Fruit fly (Drosophila melanogaster) whole organism, embryonic: Measurements from ENCODE around the gene CG10137.

Experiments used
- Awh ChIP-seq: fragments of 200-800 bp; sonication (Bioruptor generic); IDR thresholded peaks from 2 replicates; pipeline ENCODE4, ENCODE4 v1.3.6; 2022; ENCODE audit warnings: missing biosample characterization, missing genetic modification characterization
- B-H2 ChIP-seq: fragments of 200-800 bp; sonication (Bioruptor generic); optimal IDR thresholded peaks from 2 replicates; lab custom pipeline; 2018; ENCODE audit warnings: missing biosample characterization, mild to moderate bottlenecking, missing genetic modification characterization
- CG11456 ChIP-seq: fragments of 200-800 bp; sonication (Bioruptor generic); IDR thresholded peaks from 3 replicates; pipeline ENCODE4 v1.3.6; 2022; ENCODE audit warnings: missing biosample characterization, missing genetic modification characterization
- CG11560 ChIP-seq: fragments of 200-800 bp; sonication (Bioruptor generic); IDR thresholded peaks from 3 replicates; pipeline ENCODE4 v1.3.6; 2022; ENCODE audit warnings: missing biosample characterization, missing genetic modification characterization
- CG11695 ChIP-seq: fragments of 200-800 bp; sonication (Bioruptor generic); IDR thresholded peaks from 3 replicates; pipeline ENCODE4 v1.3.6; 2022; ENCODE audit warnings: missing biosample characterization, missing genetic modification characterization
- CG14710 ChIP-seq: fragments of 200-800 bp; sonication (Bioruptor generic); optimal IDR thresholded peaks from 3 replicates; lab custom pipeline; 2019; ENCODE audit warnings: missing biosample characterization, mild to moderate bottlenecking, missing genetic modification characterization, moderate library complexity
- CG17328 ChIP-seq: fragments of 200-800 bp; sonication (Bioruptor generic); IDR thresholded peaks from 2 replicates; pipeline ENCODE4 v1.3.6; 2022; ENCODE audit warnings: missing biosample characterization, missing genetic modification characterization
- CG18476 ChIP-seq: fragments of 200-800 bp; sonication (Bioruptor generic); optimal IDR thresholded peaks from 2 replicates; lab custom pipeline; 2016; ENCODE audit warnings: missing biosample characterization, mild to moderate bottlenecking, missing genetic modification characterization
- CG2202 ChIP-seq: fragments of 200-800 bp; sonication (Bioruptor generic); optimal IDR thresholded peaks from 2 replicates; lab custom pipeline; 2018; ENCODE audit warnings: missing biosample characterization, mild to moderate bottlenecking, missing genetic modification characterization
- CG2875 ChIP-seq: fragments of 200-800 bp; sonication (Bioruptor generic); optimal IDR thresholded peaks from 2 replicates; lab custom pipeline; 2017; ENCODE audit warnings: missing biosample characterization, mild to moderate bottlenecking, missing genetic modification characterization, missing genetic modification reagents
- CG31365 ChIP-seq: fragments of 200-800 bp; sonication (Bioruptor generic); optimal IDR thresholded peaks from 2 replicates; lab custom pipeline; 2018; ENCODE audit warnings: missing biosample characterization, mild to moderate bottlenecking, missing genetic modification characterization
- CG31441 ChIP-seq: fragments of 200-800 bp; sonication (Bioruptor generic); IDR thresholded peaks from 2 replicates; pipeline ENCODE4 v1.3.6; 2022; ENCODE audit warnings: missing biosample characterization, missing genetic modification characterization
- CG3281 ChIP-seq: fragments of 200-800 bp; sonication (Bioruptor generic); optimal IDR thresholded peaks from 3 replicates; lab custom pipeline; 2017; ENCODE audit warnings: missing biosample characterization, mild to moderate bottlenecking, missing genetic modification characterization
- CG6689 ChIP-seq: fragments of 200-800 bp; sonication (Bioruptor generic); IDR thresholded peaks from 2 replicates; pipeline ENCODE4 v1.3.6; 2022; ENCODE audit warnings: missing biosample characterization, missing genetic modification characterization
- CG6813 ChIP-seq: fragments of 200-800 bp; sonication (Bioruptor generic); optimal IDR thresholded peaks from 2 replicates; lab custom pipeline; 2017; ENCODE audit warnings: missing biosample characterization, missing genetic modification characterization, mild to moderate bottlenecking, moderate library complexity, missing genetic modification reagents
- CG7928 ChIP-seq: fragments of 200-800 bp; sonication (Bioruptor generic); optimal IDR thresholded peaks from 2 replicates; lab custom pipeline; 2017; ENCODE audit warnings: missing biosample characterization, mild to moderate bottlenecking, missing genetic modification characterization
- CoRest ChIP-seq: fragments of 200-800 bp; sonication (Bioruptor generic); optimal IDR thresholded peaks from 3 replicates; lab custom pipeline; 2018; ENCODE audit warnings: missing biosample characterization, mild to moderate bottlenecking, missing genetic modification characterization, moderate library complexity
- D19A ChIP-seq: fragments of 200-800 bp; optimal IDR thresholded peaks from 3 replicates; lab custom pipeline; 2019; ENCODE audit warnings: missing biosample characterization, mild to moderate bottlenecking, missing genetic modification characterization, moderate library complexity
- Dad ChIP-seq: fragments of 200-800 bp; sonication (Bioruptor generic); optimal IDR thresholded peaks from 3 replicates; lab custom pipeline; 2016; ENCODE audit warnings: missing biosample characterization, missing genetic modification characterization
- Doc3 ChIP-seq: fragments of 200-800 bp; sonication (Bioruptor generic); IDR thresholded peaks from 3 replicates; pipeline ENCODE4 v1.3.6; 2022; ENCODE audit warnings: missing biosample characterization, missing genetic modification characterization; ENCODE audit not compliant: partially characterized antibody
- Dref ChIP-seq: fragments of 200-800 bp; sonication (Bioruptor generic); IDR thresholded peaks from 2 replicates; pipeline ENCODE4 v1.3.6; 2022; ENCODE audit warnings: missing biosample characterization, missing genetic modification characterization
- Fer3 ChIP-seq: fragments of 200-800 bp; sonication (Bioruptor generic); optimal IDR thresholded peaks from 2 replicates; lab custom pipeline; 2018; ENCODE audit warnings: missing biosample characterization, mild to moderate bottlenecking, missing genetic modification characterization, moderate library complexity
- GATAe ChIP-seq: fragments of 200-800 bp; sonication (Bioruptor generic); conservative IDR thresholded peaks from 2 replicates; pipeline ENCODE4 v1.3.6; 2022; ENCODE audit warnings: missing biosample characterization, missing genetic modification characterization
- Gug ChIP-seq: fragments of 200-800 bp; sonication (Bioruptor generic); IDR thresholded peaks from 4 replicates; pipeline ENCODE4 v1.3.6; 2022; ENCODE audit warnings: missing biosample characterization, missing genetic modification characterization
- HHEX ChIP-seq: fragments of 200-800 bp; sonication (Bioruptor generic); optimal IDR thresholded peaks from 3 replicates; lab custom pipeline; 2017; ENCODE audit warnings: missing biosample characterization, mild to moderate bottlenecking, missing genetic modification characterization, missing genetic modification reagents
- Hr78 ChIP-seq, 2 experiments: fragments of 200-800 bp in 1 of 2; fragments of >200 bp in 1 of 2; sonication (Bioruptor generic) in 1 of 2; optimal IDR thresholded peaks; 2 replicates each; lab custom pipeline; 2017 to 2019; ENCODE audit warnings: missing biosample characterization in 2 of 2, missing genetic modification characterization in 2 of 2, mild to moderate bottlenecking in 1 of 2, moderate library complexity in 1 of 2
- Lpt ChIP-seq: fragments of >200 bp; optimal IDR thresholded peaks from 2 replicates; lab custom pipeline; 2018; ENCODE audit warnings: missing biosample characterization, missing genetic modification characterization
- Max ChIP-seq: fragments of 200-800 bp; sonication (Bioruptor generic); optimal IDR thresholded peaks from 2 replicates; lab custom pipeline; 2016; ENCODE audit warnings: missing biosample characterization, mild to moderate bottlenecking, missing genetic modification characterization
- Mrtf ChIP-seq: fragments of 200-800 bp; sonication (Bioruptor generic); IDR thresholded peaks from 3 replicates; pipeline ENCODE4 v1.3.6; 2022; ENCODE audit warnings: missing biosample characterization, missing genetic modification characterization
- Poxn ChIP-seq: fragments of 200-800 bp; sonication (Bioruptor generic); IDR thresholded peaks from 2 replicates; pipeline ENCODE4 v1.3.6; 2022; ENCODE audit warnings: missing biosample characterization, missing genetic modification characterization
- Sin3A ChIP-seq: fragments of >200 bp; optimal IDR thresholded peaks from 2 replicates; lab custom pipeline; 2018
- Six4 ChIP-seq: fragments of 200-800 bp; sonication (Bioruptor generic); optimal IDR thresholded peaks from 2 replicates; lab custom pipeline; 2016; ENCODE audit warnings: missing biosample characterization, missing genetic modification characterization
- al ChIP-seq: fragments of 200-800 bp; sonication (Bioruptor generic); IDR thresholded peaks from 2 replicates; pipeline ENCODE4 v1.3.6; 2022; ENCODE audit warnings: missing biosample characterization, missing genetic modification characterization
- bcd ChIP-seq: fragments of 200-800 bp; sonication (Bioruptor generic); optimal IDR thresholded peaks from 2 replicates; lab custom pipeline; 2017; ENCODE audit warnings: missing biosample characterization, mild to moderate bottlenecking, missing genetic modification characterization
- bsh ChIP-seq, 2 experiments: fragments of 200-800 bp; sonication (Bioruptor generic); optimal IDR thresholded peaks; 2 replicates each; lab custom pipeline; 2017 to 2018; ENCODE audit warnings: mild to moderate bottlenecking in 2 of 2, missing biosample characterization in 2 of 2, missing genetic modification characterization in 2 of 2, moderate library complexity in 1 of 2
- chinmo ChIP-seq: fragments of 200-800 bp; sonication (Bioruptor generic); IDR thresholded peaks from 4 replicates; pipeline ENCODE4 v1.3.6; 2022; ENCODE audit warnings: missing biosample characterization, missing genetic modification characterization; ENCODE audit not compliant: partially characterized antibody
- fd3F ChIP-seq: fragments of 200-800 bp; sonication (Bioruptor generic); optimal IDR thresholded peaks from 2 replicates; lab custom pipeline; 2018; ENCODE audit warnings: missing biosample characterization, mild to moderate bottlenecking, missing genetic modification characterization, moderate library complexity
- gem ChIP-seq: fragments of 200-800 bp; sonication (Bioruptor generic); optimal IDR thresholded peaks from 2 replicates; lab custom pipeline; 2019; ENCODE audit warnings: missing biosample characterization, mild to moderate bottlenecking, missing genetic modification characterization, moderate library complexity
- jing ChIP-seq: fragments of 200-800 bp; sonication (Bioruptor generic); optimal IDR thresholded peaks from 2 replicates; lab custom pipeline; 2018; ENCODE audit warnings: missing biosample characterization, mild to moderate bottlenecking, missing genetic modification characterization
- maf-S ChIP-seq: fragments of 200-800 bp; sonication (Bioruptor generic); optimal IDR thresholded peaks from 2 replicates; lab custom pipeline; 2016; ENCODE audit warnings: missing biosample characterization, missing genetic modification characterization
- nerfin-1 ChIP-seq: fragments of 200-800 bp; sonication (Bioruptor generic); optimal IDR thresholded peaks from 3 replicates; lab custom pipeline; 2019; ENCODE audit warnings: missing biosample characterization, mild to moderate bottlenecking, missing genetic modification characterization, moderate library complexity
- pfk ChIP-seq: fragments of 200-800 bp; sonication (Bioruptor generic); optimal IDR thresholded peaks from 2 replicates; lab custom pipeline; 2018; ENCODE audit warnings: missing biosample characterization, mild to moderate bottlenecking, missing genetic modification characterization, moderate library complexity
- pho ChIP-seq: fragments of 200-800 bp; sonication (Bioruptor generic); optimal IDR thresholded peaks from 2 replicates; lab custom pipeline; 2016; ENCODE audit warnings: missing biosample characterization, missing genetic modification characterization
- row ChIP-seq: fragments of 200-800 bp; sonication (Bioruptor generic); IDR thresholded peaks from 3 replicates; pipeline ENCODE4 v1.3.6; 2022; ENCODE audit warnings: missing biosample characterization, missing genetic modification characterization
- seq ChIP-seq: fragments of 200-800 bp; sonication (Bioruptor generic); IDR thresholded peaks from 2 replicates; pipeline ENCODE4 v1.3.6; 2022; ENCODE audit warnings: missing biosample characterization, missing genetic modification characterization
- sisA ChIP-seq: fragments of 200-800 bp; sonication (Bioruptor generic); IDR thresholded peaks from 2 replicates; pipeline ENCODE4 v1.3.6; 2022; ENCODE audit warnings: missing biosample characterization, missing genetic modification characterization
- trem ChIP-seq: fragments of 200-800 bp; optimal IDR thresholded peaks from 3 replicates; lab custom pipeline; 2019; ENCODE audit warnings: missing biosample characterization, mild to moderate bottlenecking, missing genetic modification characterization, moderate library complexity
- unpg ChIP-seq: fragments of 200-800 bp; sonication (Bioruptor generic); optimal IDR thresholded peaks from 3 replicates; lab custom pipeline; 2018; ENCODE audit warnings: missing biosample characterization, mild to moderate bottlenecking, missing genetic modification characterization, moderate library complexity
- zfh1 ChIP-seq: fragments of 200-800 bp; sonication (Bioruptor generic); IDR thresholded peaks from 3 replicates; pipeline ENCODE4 v1.3.6; 2022; ENCODE audit warnings: missing biosample characterization, missing genetic modification characterization

CG10137 gene

DNA sequence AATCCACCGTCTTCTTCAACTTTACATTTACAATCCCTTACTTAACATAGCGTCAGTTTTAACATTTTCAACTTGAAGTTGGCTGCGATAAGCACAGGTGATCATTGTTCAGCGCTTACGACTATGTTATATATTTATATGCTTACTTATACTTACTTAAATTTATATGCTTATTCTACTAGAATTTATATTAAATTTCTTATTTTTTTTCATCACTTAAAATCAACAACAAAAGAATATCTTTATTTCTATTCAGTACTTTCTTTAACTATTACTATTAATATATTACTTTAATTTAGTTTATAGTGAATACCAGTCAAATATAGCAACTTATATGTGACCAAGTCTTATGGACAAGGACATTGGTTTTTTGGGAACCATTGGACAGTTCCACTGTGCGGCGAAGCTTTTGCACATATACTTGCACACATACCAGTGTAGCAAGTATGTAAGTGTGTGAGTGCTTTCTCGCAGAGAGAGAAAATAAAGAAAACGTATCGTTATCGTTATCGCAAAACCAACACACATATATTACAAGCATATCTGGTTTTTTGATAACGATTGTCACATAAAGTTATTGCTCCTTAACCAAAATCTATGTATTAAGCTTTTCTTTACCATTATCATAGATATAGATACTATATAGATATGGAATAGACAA is 9.2 kb upstream of the CG10137 start, which contains the start of gene Hasp (continued):
- TF ChIP-seq pfk (GFP tag; lab: Kevin White, UChicago), result no peak
- TF ChIP-seq CG6813 (GFP tag; lab: Kevin White, UChicago), result peak; percentile 12
- peak; percentile 51 for TF ChIP-seq Max (GFP tag; lab: Kevin White, UChicago)
- TF ChIP-seq Poxn (GFP tag; lab: Robert Waterston, UW), result no peak
- peak; percentile 5 for TF ChIP-seq B-H2 (GFP tag; lab: Kevin White, UChicago)
- peak; percentile 18 for TF ChIP-seq Dad (GFP tag; lab: Kevin White, UChicago)
- peak; percentile 56 for TF ChIP-seq CoRest (tag; lab: Kevin White, UChicago)
- TF ChIP-seq CG17328 (GFP tag; lab: Robert Waterston, UW), result peak; percentile 29; the same call in 1 of the 2 replicates
- no peak for TF ChIP-seq GATAe
- no peak for TF ChIP-seq Hr78 (GFP tag; optimal IDR thresholded peaks at IDR 0.05; lab: Kevin White, UChicago)
- no peak for TF ChIP-seq gem (tag; lab: Kevin White, UChicago)
- TF ChIP-seq sisA (GFP tag; lab: Robert Waterston, UW), result peak; percentile 45
- TF ChIP-seq bsh (GFP tag; optimal IDR thresholded peaks at IDR 0.05; lab: Kevin White, UChicago), result peak in 1 of 2 experiments; percentile 75
- TF ChIP-seq Six4, result peak; percentile 77
- TF ChIP-seq CG11695 (GFP tag; lab: Robert Waterston, UW), result peak; percentile 48; the same call in 1 of the 3 replicates
- TF ChIP-seq pho (GFP tag; lab: Kevin White, UChicago), result no peak
- peak; percentile 62 for TF ChIP-seq Dref (GFP tag; lab: Robert Waterston, UW)
- TF ChIP-seq nerfin-1 (tag; lab: Kevin White, UChicago), result peak; percentile 40
- TF ChIP-seq zfh1 (GFP tag; lab: Robert Waterston, UW), result peak; percentile 79
- peak; percentile 64 for TF ChIP-seq CG3281 (GFP tag; lab: Kevin White, UChicago)
- TF ChIP-seq CG7928, result no peak
- TF ChIP-seq CG2875 (GFP tag; lab: Kevin White, UChicago), result peak; percentile 33
- TF ChIP-seq D19A, result peak; percentile 72
- TF ChIP-seq CG11560 (tag; lab: Robert Waterston, UW), result no peak
- peak; percentile 39; the same call in 1 of the 2 replicates for TF ChIP-seq CG6689 (GFP tag; lab: Robert Waterston, UW)
- peak; percentile 77 for TF ChIP-seq row (GFP tag; lab: Robert Waterston, UW)
- TF ChIP-seq CG11456 (GFP tag; lab: Robert Waterston, UW), result peak; percentile 60; the same call in 2 of the 3 replicates
- peak; percentile 42 for TF ChIP-seq CG18476 (GFP tag; lab: Kevin White, UChicago)
- TF ChIP-seq CG14710 (tag; lab: Kevin White, UChicago), result peak; percentile 46
- peak; percentile 39 for TF ChIP-seq HHEX (GFP tag; lab: Kevin White, UChicago)
- no peak for TF ChIP-seq Lpt (GFP tag; lab: Kevin White, UChicago)
- TF ChIP-seq CG31365, result no peak
- TF ChIP-seq unpg, result peak; percentile 66
- TF ChIP-seq fd3F (GFP tag; lab: Kevin White, UChicago), result no peak
- no peak for TF ChIP-seq al (GFP tag; lab: Robert Waterston, UW)
- TF ChIP-seq bcd (GFP tag; lab: Kevin White, UChicago), result peak; percentile 53
- peak; percentile 33 for TF ChIP-seq trem (tag; lab: Kevin White, UChicago)
- no peak for TF ChIP-seq Mrtf
- no peak for TF ChIP-seq maf-S (GFP tag; lab: Kevin White, UChicago)
- TF ChIP-seq jing, result no peak
- peak; percentile 56 for TF ChIP-seq Fer3 (tag; lab: Kevin White, UChicago)
- TF ChIP-seq Gug (GFP tag; lab: Robert Waterston, UW), result peak; percentile 45; the same call in 2 of the 4 replicates
- peak; percentile 65 for TF ChIP-seq CG31441 (GFP tag; lab: Robert Waterston, UW)
- TF ChIP-seq Awh (GFP tag; lab: Robert Waterston, UW), result no peak
- TF ChIP-seq Doc3 (GFP tag; lab: Robert Waterston, UW), result peak; percentile 50; the same call in 2 of the 3 replicates
- TF ChIP-seq CG2202, result peak; percentile 22
- TF ChIP-seq Sin3A (lab: Kevin White, UChicago), result no peak
- TF ChIP-seq seq (GFP tag; lab: Robert Waterston, UW), result 0 out of 2 replicates have a peak, but pooled peaks have one; percentile 6
- peak; percentile 72; the same call in 1 of the 4 replicates for TF ChIP-seq chinmo (GFP tag; lab: Robert Waterston, UW)
